Worm (Caenorhabditis elegans): ENCODE data around the gene pudl-2.

pudl-2 gene

DNA sequence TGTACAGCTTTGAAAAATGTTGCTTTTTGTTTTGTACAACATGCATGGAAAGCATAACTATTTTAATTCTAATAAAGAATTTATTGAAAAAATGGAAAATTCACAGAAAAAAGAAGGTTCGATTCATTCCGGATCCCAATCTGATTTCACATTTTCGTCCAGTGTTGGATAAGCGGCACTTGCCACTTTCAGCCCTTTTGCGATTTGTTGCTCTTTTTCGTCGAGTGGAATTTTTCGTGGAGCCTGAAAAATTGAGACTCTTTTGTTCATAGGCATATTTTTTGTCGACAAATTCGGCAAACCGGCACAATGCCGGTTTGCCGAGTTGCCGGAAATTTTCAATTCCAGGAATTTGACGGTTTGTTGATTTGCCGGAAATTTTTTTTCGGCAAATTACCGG is 17.0 kb downstream of the pudl-2 start:
- TF ChIP-seq tra-4 (tag; optimal IDR thresholded peaks at IDR 0.05): no peak
- no peak for TF ChIP-seq tbx-11 (GFP tag; IDR thresholded peaks at IDR 0.05)
- no peak for TF ChIP-seq B0310.2 (tag; optimal IDR thresholded peaks at IDR 0.05)
- TF ChIP-seq hnd-1 (tag; optimal IDR thresholded peaks at IDR 0.05): no peak
- TF ChIP-seq aly-1 (tag; optimal IDR thresholded peaks at IDR 0.05): no peak
- no peak for TF ChIP-seq tbx-37 (GFP tag; conservative IDR thresholded peaks at IDR 0.05)
- TF ChIP-seq hmbx-1 (tag; optimal IDR thresholded peaks at IDR 0.05): no peak
- no peak for TF ChIP-seq F13C5.2 (tag; optimal IDR thresholded peaks at IDR 0.05)
- no peak for TF ChIP-seq hmg-4 (GFP tag; optimal IDR thresholded peaks at IDR 0.05)

ce11 chrIV:2853164-2853563 is 18.5 kb downstream of the pudl-2 start, which contains the start of gene Y54G2A.49:
Gene Y54G2A.49 (minus strand): TSS chrIV:2853264.
- TF ChIP-seq tbx-37 (GFP tag; conservative IDR thresholded peaks at IDR 0.05) (no peak), B0310.2 (tag; optimal IDR thresholded peaks at IDR 0.05) (no peak), ets-7 (tag; optimal IDR thresholded peaks at IDR 0.05) (no peak), hmbx-1 (tag; optimal IDR thresholded peaks at IDR 0.05) (no peak), hmg-4 (GFP tag; optimal IDR thresholded peaks at IDR 0.05) (no peak)

ce11 chrIV:2854161-2854560 is 19.5 kb downstream of the pudl-2 start:
- no peak for TF ChIP-seq flt-1 (GFP tag; IDR thresholded peaks at IDR 0.05)
- no peak for TF ChIP-seq F13C5.2 (tag; optimal IDR thresholded peaks at IDR 0.05)
- TF ChIP-seq hnd-1 (tag; optimal IDR thresholded peaks at IDR 0.05): no peak
- no peak for TF ChIP-seq hmbx-1 (tag; optimal IDR thresholded peaks at IDR 0.05)
- TF ChIP-seq tbx-11 (GFP tag; IDR thresholded peaks at IDR 0.05): no peak
- no peak for TF ChIP-seq pes-1 (GFP tag; IDR thresholded peaks at IDR 0.05)
- no peak for TF ChIP-seq ceh-13 (GFP tag; optimal IDR thresholded peaks at IDR 0.05)
- TF ChIP-seq tra-4 (tag; optimal IDR thresholded peaks at IDR 0.05): no peak
- no peak for TF ChIP-seq ceh-36 (tag; optimal IDR thresholded peaks at IDR 0.05)

DNA sequence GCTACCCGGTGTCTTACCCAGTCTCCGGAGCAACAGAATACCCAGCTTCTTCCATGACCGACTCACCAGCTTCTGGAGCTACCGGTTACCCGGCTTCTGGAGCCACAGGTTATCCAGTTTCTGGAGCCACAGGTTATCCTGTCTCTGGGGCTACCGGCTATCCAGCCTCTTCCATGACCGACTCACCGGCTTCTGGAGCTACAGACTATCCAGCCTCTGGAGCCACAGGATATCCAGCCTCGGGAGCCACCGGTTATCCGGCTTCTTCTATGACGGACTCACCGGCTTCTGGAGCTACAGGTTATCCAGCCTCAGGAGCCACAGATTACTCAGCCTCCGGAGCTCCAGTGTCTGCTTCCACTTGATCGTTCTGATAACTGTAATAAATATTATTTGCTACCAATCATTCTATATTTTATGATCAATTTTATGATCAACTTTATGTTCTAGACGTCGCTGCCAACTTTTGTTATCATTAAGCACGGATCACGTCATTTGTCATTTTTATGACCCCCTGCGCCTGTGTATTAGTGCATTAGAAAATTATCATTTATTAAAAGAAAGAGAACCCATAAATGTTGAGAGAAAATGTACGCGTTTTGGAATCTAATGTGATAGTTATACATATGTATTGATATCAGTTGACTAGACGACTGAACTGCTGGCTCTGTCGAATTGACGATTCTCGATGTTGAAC is 20.6 kb downstream of the pudl-2 start:
- TF ChIP-seq hnd-1 (tag; optimal IDR thresholded peaks at IDR 0.05) (no peak), sea-1 (GFP tag; conservative IDR thresholded peaks at IDR 0.05) (no peak), aly-1 (tag; optimal IDR thresholded peaks at IDR 0.05) (no peak), F13C5.2 (tag; optimal IDR thresholded peaks at IDR 0.05) (no peak), ets-7 (tag; optimal IDR thresholded peaks at IDR 0.05) (no peak), B0310.2 (tag; optimal IDR thresholded peaks at IDR 0.05) (no peak), hmbx-1 (tag; optimal IDR thresholded peaks at IDR 0.05) (no peak), ceh-13 (GFP tag; optimal IDR thresholded peaks at IDR 0.05) (no peak), ama-1 (optimal IDR thresholded peaks at IDR 0.05) (no peak)

ce11 chrIV:2858734-2859133 is 24.1 kb downstream of the pudl-2 start:
- TF ChIP-seq tra-4 (tag; optimal IDR thresholded peaks at IDR 0.05): no peak
- TF ChIP-seq aly-1 (tag; optimal IDR thresholded peaks at IDR 0.05): no peak
- TF ChIP-seq ceh-36 (tag; optimal IDR thresholded peaks at IDR 0.05): no peak
- no peak for TF ChIP-seq hmbx-1 (tag; optimal IDR thresholded peaks at IDR 0.05)
- TF ChIP-seq tbx-37 (GFP tag; conservative IDR thresholded peaks at IDR 0.05): no peak
- TF ChIP-seq tbx-11 (GFP tag; IDR thresholded peaks at IDR 0.05): no peak
- no peak for TF ChIP-seq ceh-13 (GFP tag; optimal IDR thresholded peaks at IDR 0.05)
- no peak for TF ChIP-seq hmg-4 (GFP tag; optimal IDR thresholded peaks at IDR 0.05)
- TF ChIP-seq F13C5.2 (tag; optimal IDR thresholded peaks at IDR 0.05): no peak
- no peak for TF ChIP-seq sea-1 (GFP tag; conservative IDR thresholded peaks at IDR 0.05)
- no peak for TF ChIP-seq B0310.2 (tag; optimal IDR thresholded peaks at IDR 0.05)
- TF ChIP-seq ama-1 (optimal IDR thresholded peaks at IDR 0.05): no peak

DNA sequence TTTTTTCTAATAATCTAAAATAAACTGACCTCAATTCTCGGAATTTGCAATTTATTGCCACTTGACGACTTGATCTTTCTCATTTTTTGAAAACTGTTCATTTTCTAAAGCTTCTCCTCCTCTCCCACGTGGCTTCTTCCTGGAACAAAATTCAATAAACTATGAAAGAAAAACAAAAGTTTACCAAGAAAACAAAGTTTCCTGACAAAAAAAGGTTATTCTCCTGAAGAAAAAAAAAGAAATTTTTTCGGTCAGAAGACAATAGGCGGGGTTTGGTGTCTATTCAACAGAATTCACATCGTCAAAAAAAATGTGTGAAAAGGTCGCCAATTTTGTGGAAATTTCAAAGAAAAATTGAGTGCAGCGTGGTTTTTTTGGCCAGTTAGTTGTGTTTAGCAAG is 30.1 kb downstream of the pudl-2 start, which contains the start of gene Y54G2A.16:
Gene Y54G2A.16, minus strand, starts transcription at position 101 of the 400 bp plus-strand sequence.
- TF ChIP-seq tbx-11 (GFP tag; IDR thresholded peaks at IDR 0.05) (no peak), ama-1 (optimal IDR thresholded peaks at IDR 0.05) (no peak), hmg-4 (GFP tag; optimal IDR thresholded peaks at IDR 0.05) (no peak), ceh-36 (tag; optimal IDR thresholded peaks at IDR 0.05) (no peak), hmbx-1 (tag; optimal IDR thresholded peaks at IDR 0.05) (no peak), tbx-37 (GFP tag; conservative IDR thresholded peaks at IDR 0.05) (no peak), tra-4 (tag; optimal IDR thresholded peaks at IDR 0.05) (no peak), F13C5.2 (tag; optimal IDR thresholded peaks at IDR 0.05) (no peak), hnd-1 (tag; optimal IDR thresholded peaks at IDR 0.05) (no peak), ets-7 (tag; optimal IDR thresholded peaks at IDR 0.05) (no peak), flt-1 (GFP tag; IDR thresholded peaks at IDR 0.05) (no peak), B0310.2 (tag; optimal IDR thresholded peaks at IDR 0.05) (no peak), aly-1 (tag; optimal IDR thresholded peaks at IDR 0.05) (no peak), scrt-1 (GFP tag; IDR thresholded peaks at IDR 0.05) (no peak), pes-1 (GFP tag; IDR thresholded peaks at IDR 0.05) (no peak), ceh-13 (GFP tag; optimal IDR thresholded peaks at IDR 0.05) (no peak), sea-1 (GFP tag; conservative IDR thresholded peaks at IDR 0.05) (no peak)
